Fruit fly (Drosophila melanogaster): ENCODE measurements around the gene neb.
A peak's percentile ranks its signal among the peaks of the same experiment; 100 is the strongest.

dm6 chr2L:20097105-20097631, 21.6 kb downstream of the neb start, which contains the start of the genes mRpS18B and Kua:
- TF ChIP-seq CG17806 (tag; optimal IDR thresholded peaks at IDR 0.05) = peak; percentile 39
- TF ChIP-seq CG32121 (GFP tag; IDR thresholded peaks at IDR 0.05) = no peak
- TF ChIP-seq CG14655 (GFP tag; optimal IDR thresholded peaks at IDR 0.05) = peak; percentile 41
- no peak for TF ChIP-seq CG34367 (tag; optimal IDR thresholded peaks at IDR 0.05)
- no peak for TF ChIP-seq Pif1A (GFP tag; optimal IDR thresholded peaks at IDR 0.05)
- TF ChIP-seq CG10348 (GFP tag; IDR thresholded peaks at IDR 0.05) = no peak
- TF ChIP-seq CG13204 (GFP tag; optimal IDR thresholded peaks at IDR 0.05) = no peak
- TF ChIP-seq D1 (tag; optimal IDR thresholded peaks at IDR 0.05) = peak; percentile 61
- no peak for TF ChIP-seq gl (tag; optimal IDR thresholded peaks at IDR 0.05)
- peak; percentile 28 for TF ChIP-seq CG8301 (tag; optimal IDR thresholded peaks at IDR 0.05)
- peak; percentile 38 for TF ChIP-seq CG15710 (tag; optimal IDR thresholded peaks at IDR 0.05)
